Worm (Caenorhabditis elegans): Measurements from ENCODE around the gene chmp-7.

ce11 chrII:9017628-9018027 lies 37.1 kb upstream of the chmp-7 start:
- TF ChIP-seq zag-1 (tag; optimal IDR thresholded peaks at IDR 0.05), result no peak
- TF ChIP-seq hmg-1.1 (GFP tag; IDR thresholded peaks at IDR 0.05), result no peak
- TF ChIP-seq unc-62 (GFP tag; optimal IDR thresholded peaks at IDR 0.05 in 1 of 2), result peak in 1 of 2 experiments; percentile 91
- no peak for TF ChIP-seq unc-62 (tag; optimal IDR thresholded peaks at IDR 0.05)
- no peak for TF ChIP-seq nhr-11 (tag; optimal IDR thresholded peaks at IDR 0.05)
- TF ChIP-seq ZK546.5 (tag; optimal IDR thresholded peaks at IDR 0.05), result no peak
- TF ChIP-seq R02D3.7 (tag; optimal IDR thresholded peaks at IDR 0.05), result no peak
- TF ChIP-seq skn-1 (tag; optimal IDR thresholded peaks at IDR 0.05), result no peak

Data from whole organism, L4 larva.